Worm (Caenorhabditis elegans) whole organism, L4 larva: Measurements from ENCODE around the gene srh-266.
A peak's percentile ranks its signal among the peaks of the same experiment; 100 is the strongest.

Source experiments
- F37D6.2 ChIP-seq: sonication (generic microtip); optimal IDR thresholded peaks from 2 replicates; lab custom pipeline; 2016; ENCODE audit warnings: mild to moderate bottlenecking, missing genetic modification characterization, missing compliant biosample characterization
- F44E2.7 ChIP-seq: fragments of 200-800 bp; sonication (Bioruptor generic); IDR thresholded peaks from 2 replicates; pipeline ENCODE4 v2.1.2; 2022; ENCODE audit warnings: missing genetic modification characterization, missing compliant biosample characterization
- R02D3.7 ChIP-seq: fragments of 150-350 bp; sonication (generic microtip); optimal IDR thresholded peaks from 3 replicates; lab custom pipeline; 2014; ENCODE audit warnings: missing biosample characterization, missing genetic modification characterization
- Y48G9A.11 ChIP-seq: fragments of 200-800 bp; sonication (Bioruptor generic); IDR thresholded peaks from 2 replicates; pipeline ENCODE4 v1.3.6; 2022; ENCODE audit warnings: missing genetic modification reagents, missing genetic modification characterization, missing compliant biosample characterization
- ZK546.5 ChIP-seq, 2 experiments: sonication (generic microtip); optimal IDR thresholded peaks; 2 replicates each; lab custom pipeline; 2017; ENCODE audit warnings: missing biosample characterization in 2 of 2, missing genetic modification characterization in 2 of 2
- aha-1 ChIP-seq: fragments of 150-350 bp; peaks from one replicate; lab custom pipeline; 2014; ENCODE audit warnings: missing biosample characterization, missing genetic modification characterization
- arid-1 ChIP-seq: fragments of 200-800 bp; sonication (Bioruptor generic); conservative IDR thresholded peaks from 2 replicates; pipeline ENCODE4 v1.3.6; 2022; ENCODE audit warnings: missing genetic modification reagents, missing genetic modification characterization, missing compliant biosample characterization
- ceh-20 ChIP-seq: fragments of 200-800 bp; sonication (Bioruptor generic); IDR thresholded peaks from 2 replicates; pipeline ENCODE4 v1.3.6; 2022; ENCODE audit warnings: missing genetic modification reagents, missing genetic modification characterization, missing compliant biosample characterization
- daf-12 ChIP-seq: fragments of 150-350 bp; optimal IDR thresholded peaks from 2 replicates; lab custom pipeline; 2014; ENCODE audit warnings: missing biosample characterization, missing genetic modification reagents, missing genetic modification characterization
- daf-16 ChIP-seq, 3 experiments: sonication (generic microtip); optimal IDR thresholded peaks; 2 replicates each; lab custom pipeline; 2016 to 2017; ENCODE audit warnings: missing genetic modification characterization in 3 of 3, missing genetic modification reagents in 3 of 3, mild to moderate bottlenecking in 2 of 3, missing compliant biosample characterization in 2 of 3, missing biosample characterization in 1 of 3, moderate library complexity in 1 of 3
- dmd-9 ChIP-seq: fragments of 200-800 bp; sonication (Bioruptor generic); IDR thresholded peaks from 2 replicates; pipeline ENCODE4 v1.3.6; 2022; ENCODE audit warnings: missing genetic modification reagents, missing genetic modification characterization, missing compliant biosample characterization
- dpl-1 ChIP-seq: fragments of 150-350 bp; optimal IDR thresholded peaks from 2 replicates; lab custom pipeline; 2014; ENCODE audit warnings: missing biosample characterization, missing genetic modification reagents, missing genetic modification characterization
- duxl-1 ChIP-seq: sonication (generic microtip); optimal IDR thresholded peaks from 2 replicates; lab custom pipeline; 2016; ENCODE audit warnings: mild to moderate bottlenecking, missing genetic modification characterization, moderate library complexity, missing compliant biosample characterization; ENCODE audit not compliant: poor library complexity
- dve-1 ChIP-seq: sonication (generic microtip); optimal IDR thresholded peaks from 2 replicates; lab custom pipeline; 2017; ENCODE audit warnings: antibody characterized with exemption, mild to moderate bottlenecking, missing genetic modification characterization, missing compliant biosample characterization; ENCODE audit not compliant: insufficient read depth
- fkh-10 ChIP-seq: fragments of 150-350 bp; optimal IDR thresholded peaks from 2 replicates; lab custom pipeline; 2014; ENCODE audit warnings: missing biosample characterization, missing genetic modification reagents, missing genetic modification characterization
- gei-8 ChIP-seq: fragments of 200-800 bp; sonication (Bioruptor generic); optimal IDR thresholded peaks from 2 replicates; lab custom pipeline; 2018; ENCODE audit warnings: mild to moderate bottlenecking, missing genetic modification characterization, missing compliant biosample characterization
- hlh-30 ChIP-seq: sonication (generic microtip); optimal IDR thresholded peaks from 2 replicates; lab custom pipeline; 2017; ENCODE audit warnings: antibody characterized with exemption, mild to moderate bottlenecking, missing genetic modification characterization, missing compliant biosample characterization; ENCODE audit not compliant: insufficient read depth
- lim-7 ChIP-seq: fragments of 200-800 bp; sonication (Bioruptor generic); IDR thresholded peaks from 2 replicates; pipeline ENCODE4 v1.3.6; 2022; ENCODE audit warnings: missing genetic modification characterization, missing compliant biosample characterization
- lin-13 ChIP-seq: fragments of 150-350 bp; optimal IDR thresholded peaks from 2 replicates; lab custom pipeline; 2014; ENCODE audit warnings: missing biosample characterization, missing genetic modification reagents, missing genetic modification characterization
- lsy-2 ChIP-seq, 2 experiments: fragments of 150-350 bp in 1 of 2; sonication (generic microtip) in 1 of 2; optimal IDR thresholded peaks; 2 replicates each; lab custom pipeline; 2014 to 2017; ENCODE audit warnings: missing biosample characterization in 2 of 2, missing genetic modification characterization in 2 of 2
- mdl-1 ChIP-seq, 2 experiments: fragments of 150-350 bp in 1 of 2; sonication (generic microtip) in 1 of 2; optimal IDR thresholded peaks; 2 replicates each; lab custom pipeline; 2014 to 2017; ENCODE audit warnings: missing biosample characterization in 2 of 2, missing genetic modification characterization in 2 of 2
- mes-2 ChIP-seq: sonication (generic microtip); optimal IDR thresholded peaks from 2 replicates; lab custom pipeline; 2016; ENCODE audit warnings: missing genotype, mild to moderate bottlenecking, missing genetic modification characterization, missing compliant biosample characterization; ENCODE audit not compliant: poor library complexity, severe bottlenecking
- mxl-2 ChIP-seq: fragments of 200-800 bp; sonication (Bioruptor generic); conservative IDR thresholded peaks from 2 replicates; pipeline ENCODE4 v1.3.6; 2022; ENCODE audit warnings: missing genetic modification reagents, missing genetic modification characterization, missing compliant biosample characterization
- nhr-102 ChIP-seq: sonication (generic microtip); optimal IDR thresholded peaks from 2 replicates; lab custom pipeline; 2016; ENCODE audit warnings: mild to moderate bottlenecking, missing genetic modification characterization, moderate library complexity, missing compliant biosample characterization
- nhr-237 ChIP-seq: sonication (generic microtip); optimal IDR thresholded peaks from 2 replicates; lab custom pipeline; 2017; ENCODE audit warnings: missing biosample characterization, missing genetic modification characterization
- nhr-25 ChIP-seq: sonication (generic microtip); optimal IDR thresholded peaks from 2 replicates; lab custom pipeline; 2017; ENCODE audit warnings: missing genetic modification characterization, mild to moderate bottlenecking, missing compliant biosample characterization, antibody characterized with exemption, moderate library complexity, borderline replicate concordance; ENCODE audit not compliant: insufficient read depth
- nhr-28 ChIP-seq: fragments of 150-350 bp; optimal IDR thresholded peaks from 2 replicates; lab custom pipeline; 2014; ENCODE audit warnings: missing biosample characterization, missing genetic modification characterization
- nhr-48 ChIP-seq: sonication (generic microtip); optimal IDR thresholded peaks from 2 replicates; lab custom pipeline; 2016; ENCODE audit warnings: mild to moderate bottlenecking, missing genetic modification characterization, missing compliant biosample characterization
- nhr-6 ChIP-seq: fragments of 150-350 bp; optimal IDR thresholded peaks from 2 replicates; lab custom pipeline; 2014; ENCODE audit warnings: missing biosample characterization, missing genetic modification characterization
- php-3 ChIP-seq: fragments of 200-800 bp; sonication (Bioruptor generic); IDR thresholded peaks from 2 replicates; pipeline ENCODE4 v1.3.6; 2022; ENCODE audit warnings: missing genetic modification reagents, missing genetic modification characterization, missing compliant biosample characterization
- pqm-1 ChIP-seq: sonication (generic microtip); optimal IDR thresholded peaks from 2 replicates; lab custom pipeline; 2017; ENCODE audit warnings: missing biosample characterization, missing genetic modification characterization
- rbr-2 ChIP-seq: sonication (generic microtip); optimal IDR thresholded peaks from 2 replicates; lab custom pipeline; 2016; ENCODE audit warnings: missing genotype, missing genetic modification characterization, missing compliant biosample characterization
- set-16 ChIP-seq: fragments of 200-800 bp; sonication (Bioruptor generic); IDR thresholded peaks from 2 replicates; pipeline ENCODE4 v1.3.6; 2022; ENCODE audit warnings: missing genetic modification reagents, missing genetic modification characterization, missing compliant biosample characterization
- spr-1 ChIP-seq: sonication (generic microtip); optimal IDR thresholded peaks from 2 replicates; lab custom pipeline; 2016; ENCODE audit warnings: mild to moderate bottlenecking, missing genetic modification characterization, missing compliant biosample characterization
- spr-3 ChIP-seq: fragments of 200-800 bp; sonication (Bioruptor generic); optimal IDR thresholded peaks from 2 replicates; lab custom pipeline; 2018; ENCODE audit warnings: mild to moderate bottlenecking, missing genetic modification characterization, missing compliant biosample characterization
- tra-1 ChIP-seq: fragments of 200-800 bp; sonication (Bioruptor generic); IDR thresholded peaks from 2 replicates; pipeline ENCODE4 v1.3.6; 2022; ENCODE audit warnings: missing genetic modification reagents, missing genetic modification characterization, missing compliant biosample characterization
- unc-130 ChIP-seq: sonication (generic microtip); optimal IDR thresholded peaks from 2 replicates; lab custom pipeline; 2016; ENCODE audit warnings: missing genetic modification reagents, missing genetic modification characterization, missing compliant biosample characterization
- unc-62 ChIP-seq, 3 experiments: fragments of 150-350 bp in 1 of 3; sonication (generic microtip); optimal IDR thresholded peaks in 2 of 3; peaks in 1 of 3; 1 replicate in 1 of 3; 2 replicates in 2 of 3; lab custom pipeline; 2014 to 2017; ENCODE audit warnings: missing biosample characterization in 3 of 3, missing genetic modification characterization in 3 of 3, missing genetic modification reagents in 3 of 3, missing genotype in 1 of 3
- zag-1 ChIP-seq: fragments of 150-350 bp; optimal IDR thresholded peaks from 2 replicates; lab custom pipeline; 2014; ENCODE audit warnings: missing biosample characterization, missing genetic modification characterization
- zip-11 ChIP-seq: fragments of 200-800 bp; sonication (Bioruptor generic); IDR thresholded peaks from 2 replicates; pipeline ENCODE4 v1.3.6; 2022; ENCODE audit warnings: missing genetic modification characterization, missing compliant biosample characterization
- zip-2 ChIP-seq: fragments of 150-350 bp; optimal IDR thresholded peaks from 2 replicates; lab custom pipeline; 2014; ENCODE audit warnings: missing biosample characterization, missing genetic modification characterization

The srh-266 gene

DNA sequence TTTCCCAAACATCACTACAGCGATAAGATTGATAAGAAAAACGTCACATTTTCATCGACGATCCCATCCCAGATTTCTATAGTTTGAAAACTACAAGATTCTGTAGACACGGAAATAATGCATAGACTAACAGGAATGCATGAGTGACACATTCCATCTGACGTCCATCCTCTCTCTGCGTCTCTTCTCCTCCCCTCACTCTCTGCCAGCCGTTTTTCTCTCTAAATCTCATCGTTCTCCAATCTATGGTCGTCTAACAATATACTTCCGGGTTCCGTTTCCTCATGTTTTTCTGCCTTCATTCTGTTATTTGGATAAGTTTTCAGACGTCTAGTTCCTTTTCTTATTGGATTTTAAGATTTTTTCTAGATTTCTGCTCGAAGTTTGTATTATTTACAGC, 45.5 kb upstream of the srh-266 start, which contains the start of gene F48G7.4 (continued):
- TF ChIP-seq daf-12 (tag; lab: Kevin White, UChicago) (no peak), dmd-9 (GFP tag; lab: Robert Waterston, UW) (no peak), Y48G9A.11 (GFP tag; lab: Robert Waterston, UW) (no peak), mdl-1 (tag; optimal IDR thresholded peaks at IDR 0.05; lab: Kevin White, UChicago) (peak in 1 of 2 experiments; percentile 60), ceh-20 (GFP tag; lab: Robert Waterston, UW) (peak; percentile 60; the same call in 1 of the 2 replicates), hlh-30 (tag; lab: Kevin White, UChicago) (peak; percentile 79), nhr-28 (tag; lab: Kevin White, UChicago) (peak; percentile 74), rbr-2 (peak; percentile 84), F44E2.7 (no peak), nhr-6 (peak; percentile 30), tra-1 (peak; percentile 77), dpl-1 (peak; percentile 10), fkh-10 (GFP tag; lab: Kevin White, UChicago) (peak; percentile 65)

DNA sequence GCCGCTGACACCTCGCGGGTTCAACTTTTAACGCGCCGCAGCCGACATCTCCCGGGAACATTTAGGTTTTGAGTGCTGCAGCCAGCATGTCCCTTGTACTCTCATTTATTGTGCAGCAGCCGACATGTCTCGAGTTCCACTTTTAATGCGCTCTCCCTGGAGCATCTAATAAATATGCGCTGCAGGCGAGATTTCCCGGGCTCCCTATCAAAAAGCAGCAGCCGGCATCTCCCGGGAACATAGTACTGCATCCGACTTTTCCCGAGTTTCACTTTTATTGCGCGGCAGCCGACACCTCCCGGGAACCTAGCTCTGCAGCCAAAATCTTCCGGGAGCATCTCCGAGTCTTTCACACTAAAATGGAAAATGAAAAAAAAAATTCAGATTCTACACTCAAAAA, 43.6 kb upstream of the srh-266 start:
- TF ChIP-seq aha-1 (peak; percentile 3), daf-12 (tag; lab: Kevin White, UChicago) (no peak), mes-2 (tag; lab: Kevin White, UChicago) (no peak), R02D3.7 (tag; lab: Kevin White, UChicago) (no peak), set-16 (GFP tag; lab: Robert Waterston, UW) (peak; percentile 51)

DNA sequence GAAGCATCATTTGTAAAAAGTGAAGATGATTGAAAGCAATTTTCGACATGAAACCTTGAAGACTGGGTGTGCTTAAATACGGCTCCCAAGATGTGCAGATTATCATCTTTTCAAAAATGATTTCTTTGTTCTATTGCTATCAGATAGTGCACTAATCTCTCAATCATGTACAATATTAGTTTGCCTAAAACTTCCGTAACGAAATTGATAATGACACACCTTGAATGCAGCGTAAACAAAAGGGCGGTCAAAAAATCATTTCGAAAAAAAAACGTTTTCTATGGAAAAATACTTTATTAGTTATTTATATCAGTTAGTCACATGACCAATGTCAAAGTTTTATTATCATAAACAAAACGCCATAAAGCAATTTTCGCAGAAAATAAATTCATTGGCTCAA, 41.7 kb upstream of the srh-266 start, which contains the start of gene F48G7.5:
Gene F48G7.5 (minus strand): TSS at position 34 of the 400 bp plus-strand sequence.
- TF ChIP-seq php-3 (GFP tag; lab: Robert Waterston, UW) = no peak
- TF ChIP-seq dve-1 (tag; lab: Kevin White, UChicago) = peak; percentile 6
- no peak for TF ChIP-seq gei-8
- TF ChIP-seq daf-16 (GFP tag; optimal IDR thresholded peaks at IDR 0.05; lab: Kevin White, UChicago) = no peak
- TF ChIP-seq daf-16 (tag; optimal IDR thresholded peaks at IDR 0.05; lab: Kevin White, UChicago) = peak; percentile 78
- TF ChIP-seq zip-11 (GFP tag; lab: Robert Waterston, UW) = no peak
- no peak for TF ChIP-seq Y48G9A.11 (GFP tag; lab: Robert Waterston, UW)
- no peak for TF ChIP-seq zag-1 (tag; lab: Kevin White, UChicago)
- TF ChIP-seq nhr-237 (tag; lab: Kevin White, UChicago) = no peak
- TF ChIP-seq nhr-102 (tag; lab: Kevin White, UChicago) = no peak
- no peak for TF ChIP-seq duxl-1 (tag; lab: Kevin White, UChicago)
- TF ChIP-seq zip-2 = no peak
- no peak for TF ChIP-seq rbr-2
- peak; percentile 26 for TF ChIP-seq pqm-1 (tag; lab: Kevin White, UChicago)

DNA sequence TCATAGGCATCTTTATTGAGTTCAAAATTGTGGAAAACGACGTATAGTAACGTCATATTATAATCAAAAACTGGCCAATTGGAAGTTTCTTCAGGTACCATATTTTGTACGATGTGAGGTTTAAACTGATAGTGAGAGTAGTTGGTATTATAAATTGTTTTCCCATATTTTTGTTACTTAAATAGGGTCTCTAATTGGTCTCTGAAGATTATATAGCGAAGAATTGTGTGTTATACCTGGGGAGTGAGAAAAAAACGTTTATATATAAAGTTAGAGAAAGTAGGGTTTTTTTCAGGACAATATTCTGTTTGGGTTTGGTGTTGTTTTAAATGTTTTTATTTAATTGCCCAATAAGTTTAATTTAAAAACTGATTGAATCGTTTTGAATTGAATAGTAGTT, 39.7 kb upstream of the srh-266 start, which contains the start of gene srt-17:
Gene srt-17 (minus strand): TSS at position 101 of the 400 bp plus-strand sequence.
- TF ChIP-seq fkh-10 (GFP tag; lab: Kevin White, UChicago) = no peak
- TF ChIP-seq Y48G9A.11 (GFP tag; lab: Robert Waterston, UW) = no peak
- TF ChIP-seq F37D6.2 (tag; lab: Kevin White, UChicago) = no peak
- TF ChIP-seq lin-13 (GFP tag; lab: Kevin White, UChicago) = no peak
- TF ChIP-seq nhr-48 = no peak

DNA sequence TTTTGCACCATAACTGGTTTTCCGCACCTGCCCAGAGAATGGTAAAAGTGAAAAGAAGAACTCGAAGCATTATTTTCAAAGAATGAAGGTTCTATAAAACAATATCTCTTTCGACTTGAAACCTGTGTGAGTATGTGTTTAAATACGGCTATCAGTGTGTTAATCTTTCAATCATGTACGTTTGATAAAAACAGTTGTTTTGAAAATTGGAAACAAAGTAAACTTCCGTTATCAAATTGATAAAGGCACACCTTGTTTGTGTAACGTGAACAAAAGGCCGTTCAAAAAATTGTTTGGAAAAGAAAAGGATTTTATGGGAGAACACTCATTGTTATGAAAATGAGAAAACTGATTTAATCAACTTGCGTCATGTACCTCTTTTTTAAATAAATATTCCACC, 38.3 kb upstream of the srh-266 start, which contains the start of gene F48G7.7:
Gene F48G7.7 (minus strand): TSS at position 101 of the 400 bp plus-strand sequence.
- TF ChIP-seq spr-1 (no peak), arid-1 (GFP tag; lab: Robert Waterston, UW) (no peak), mxl-2 (no peak), daf-16 (GFP tag; optimal IDR thresholded peaks at IDR 0.05; lab: Kevin White, UChicago) (no peak), daf-16 (tag; optimal IDR thresholded peaks at IDR 0.05; lab: Kevin White, UChicago) (peak; percentile 10), mes-2 (tag; lab: Kevin White, UChicago) (no peak), dve-1 (tag; lab: Kevin White, UChicago) (no peak), lsy-2 (tag; optimal IDR thresholded peaks at IDR 0.05; lab: Kevin White, UChicago) (no peak), unc-62 (GFP tag; optimal IDR thresholded peaks at IDR 0.05 in 1 of 2; lab: Kevin White, UChicago) (peak in 1 of 2 experiments; percentile 29), unc-62 (tag; optimal IDR thresholded peaks at IDR 0.05; lab: Kevin White, UChicago) (no peak), ceh-20 (GFP tag; lab: Robert Waterston, UW) (no peak), nhr-237 (tag; lab: Kevin White, UChicago) (no peak), ZK546.5 (tag; optimal IDR thresholded peaks at IDR 0.05; lab: Kevin White, UChicago) (no peak), lim-7 (no peak), fkh-10 (GFP tag; lab: Kevin White, UChicago) (no peak), spr-3 (GFP tag; lab: Kevin White, UChicago) (no peak), unc-130 (GFP tag; lab: Kevin White, UChicago) (no peak), nhr-25 (no peak)
